Fruit fly (Drosophila melanogaster) whole organism, embryonic: ENCODE measurements around the gene CG33098.
A peak's percentile ranks its signal among the peaks of the same experiment; 100 is the strongest.

ENCODE experiments used
- B-H2 ChIP-seq: fragments of 200-800 bp; sonication (Bioruptor generic); optimal IDR thresholded peaks from 2 replicates; lab custom pipeline; 2018; ENCODE audit warnings: missing biosample characterization, mild to moderate bottlenecking, missing genetic modification characterization
- C15 ChIP-seq: fragments of 200-800 bp; sonication (Bioruptor generic); IDR thresholded peaks from 3 replicates; pipeline ENCODE4 v1.3.6; 2022; ENCODE audit warnings: missing biosample characterization, missing genetic modification characterization
- CG10209 ChIP-seq: fragments of 200-800 bp; sonication (Bioruptor generic); optimal IDR thresholded peaks from 3 replicates; lab custom pipeline; 2017; ENCODE audit warnings: missing biosample characterization, mild to moderate bottlenecking, missing genetic modification characterization, missing genetic modification reagents
- CG10267 ChIP-seq: fragments of 200-800 bp; sonication (Bioruptor generic); optimal IDR thresholded peaks from 2 replicates; lab custom pipeline; 2018; ENCODE audit warnings: missing biosample characterization, mild to moderate bottlenecking, missing genetic modification characterization, moderate library complexity
- CG10274 ChIP-seq: fragments of 200-800 bp; sonication (Bioruptor generic); optimal IDR thresholded peaks from 3 replicates; lab custom pipeline; 2017; ENCODE audit warnings: missing biosample characterization, mild to moderate bottlenecking, missing genetic modification characterization
- CG10462 ChIP-seq: fragments of 200-800 bp; sonication (Bioruptor generic); optimal IDR thresholded peaks from 2 replicates; lab custom pipeline; 2016; ENCODE audit warnings: missing biosample characterization, missing genetic modification characterization
- CG10959 ChIP-seq: fragments of 200-800 bp; sonication (Bioruptor generic); IDR thresholded peaks from 2 replicates; pipeline ENCODE4 v1.3.6; 2022; ENCODE audit warnings: missing biosample characterization, missing genetic modification characterization
- CG11085 ChIP-seq: fragments of 200-800 bp; sonication (Bioruptor generic); IDR thresholded peaks from 2 replicates; pipeline ENCODE4 v1.3.6; 2022; ENCODE audit warnings: missing biosample characterization, missing genetic modification characterization
- CG11723 ChIP-seq: fragments of 200-800 bp; sonication (Bioruptor generic); optimal IDR thresholded peaks from 2 replicates; lab custom pipeline; 2017; ENCODE audit warnings: missing biosample characterization, mild to moderate bottlenecking, missing genetic modification characterization
- CG14667 ChIP-seq: fragments of 200-800 bp; sonication (Bioruptor generic); IDR thresholded peaks from 2 replicates; pipeline ENCODE4 v1.3.6; 2022; ENCODE audit warnings: missing biosample characterization, missing genetic modification characterization
- CG17385 ChIP-seq: fragments of 200-800 bp; sonication (Bioruptor generic); optimal IDR thresholded peaks from 3 replicates; lab custom pipeline; 2018; ENCODE audit warnings: missing biosample characterization, mild to moderate bottlenecking, missing genetic modification characterization
- CG17802 ChIP-seq: fragments of 200-800 bp; sonication (Bioruptor generic); optimal IDR thresholded peaks from 2 replicates; lab custom pipeline; 2018; ENCODE audit warnings: missing biosample characterization, mild to moderate bottlenecking, missing genetic modification characterization, moderate library complexity
- CG2712 ChIP-seq: fragments of 200-800 bp; optimal IDR thresholded peaks from 3 replicates; lab custom pipeline; 2019; ENCODE audit warnings: missing biosample characterization, mild to moderate bottlenecking, missing genetic modification characterization, moderate library complexity
- CG30431 ChIP-seq: fragments of 200-800 bp; sonication (Bioruptor generic); optimal IDR thresholded peaks from 2 replicates; lab custom pipeline; 2017; ENCODE audit warnings: missing biosample characterization, missing genetic modification characterization
- CG31365 ChIP-seq: fragments of 200-800 bp; sonication (Bioruptor generic); optimal IDR thresholded peaks from 2 replicates; lab custom pipeline; 2018; ENCODE audit warnings: missing biosample characterization, mild to moderate bottlenecking, missing genetic modification characterization
- CG34422 ChIP-seq: fragments of 200-800 bp; sonication (Bioruptor generic); IDR thresholded peaks from 3 replicates; pipeline ENCODE4 v1.3.6; 2022; ENCODE audit warnings: missing biosample characterization, missing genetic modification characterization
- CG42726 ChIP-seq: fragments of 200-800 bp; sonication (Bioruptor generic); IDR thresholded peaks from 2 replicates; pipeline ENCODE4 v1.3.6; 2022; ENCODE audit warnings: missing biosample characterization, missing genetic modification characterization; ENCODE audit not compliant: partially characterized antibody
- CG4404 ChIP-seq: fragments of 200-800 bp; sonication (Bioruptor generic); IDR thresholded peaks from 2 replicates; pipeline ENCODE4 v1.3.6; 2022; ENCODE audit warnings: missing biosample characterization, missing genetic modification characterization
- CG6272 ChIP-seq: fragments of 200-800 bp; sonication (Bioruptor generic); IDR thresholded peaks from 2 replicates; pipeline ENCODE4 v1.3.6; 2022; ENCODE audit warnings: missing biosample characterization, missing genetic modification characterization
- CG6854 ChIP-seq: fragments of 200-800 bp; sonication (Bioruptor generic); optimal IDR thresholded peaks from 3 replicates; lab custom pipeline; 2017; ENCODE audit warnings: missing biosample characterization, mild to moderate bottlenecking, missing genetic modification characterization
- CG7987 ChIP-seq: fragments of 200-800 bp; sonication (Bioruptor generic); optimal IDR thresholded peaks from 2 replicates; lab custom pipeline; 2018; ENCODE audit warnings: missing biosample characterization, mild to moderate bottlenecking, missing genetic modification characterization, moderate library complexity
- CG8765 ChIP-seq: fragments of 200-800 bp; sonication (Bioruptor generic); IDR thresholded peaks from 2 replicates; pipeline ENCODE4 v1.3.6; 2022; ENCODE audit warnings: missing biosample characterization, missing genetic modification characterization
- CG8924 ChIP-seq: fragments of 200-800 bp; optimal IDR thresholded peaks from 3 replicates; lab custom pipeline; 2019; ENCODE audit warnings: missing biosample characterization, mild to moderate bottlenecking, missing genetic modification characterization, moderate library complexity
- CG9876 ChIP-seq: fragments of 200-800 bp; sonication (Bioruptor generic); optimal IDR thresholded peaks from 2 replicates; lab custom pipeline; 2016; ENCODE audit warnings: missing biosample characterization, missing genetic modification characterization
- Chrac-16 ChIP-seq: fragments of 200-800 bp; sonication (Bioruptor generic); optimal IDR thresholded peaks from 3 replicates; lab custom pipeline; 2016; ENCODE audit warnings: missing biosample characterization, missing genetic modification characterization
- D19B ChIP-seq: fragments of 200-800 bp; sonication (Bioruptor generic); optimal IDR thresholded peaks from 2 replicates; lab custom pipeline; 2017; ENCODE audit warnings: missing biosample characterization, mild to moderate bottlenecking, missing genetic modification characterization
- Dip3 ChIP-seq: fragments of 200-800 bp; sonication (Bioruptor generic); optimal IDR thresholded peaks from 3 replicates; lab custom pipeline; 2016; ENCODE audit warnings: missing biosample characterization, missing genetic modification characterization
- ERR ChIP-seq: fragments of 200-800 bp; sonication (Bioruptor generic); optimal IDR thresholded peaks from 2 replicates; lab custom pipeline; 2016; ENCODE audit warnings: missing biosample characterization, missing genetic modification characterization
- Hr39 ChIP-seq: fragments of >200 bp; optimal IDR thresholded peaks from 2 replicates; lab custom pipeline; 2017
- Hr78 ChIP-seq, 2 experiments: fragments of 200-800 bp in 1 of 2; fragments of >200 bp in 1 of 2; sonication (Bioruptor generic) in 1 of 2; optimal IDR thresholded peaks; 2 replicates each; lab custom pipeline; 2017 to 2019; ENCODE audit warnings: missing biosample characterization in 2 of 2, missing genetic modification characterization in 2 of 2, mild to moderate bottlenecking in 1 of 2, moderate library complexity in 1 of 2
- Jarid2 ChIP-seq: fragments of 200-800 bp; sonication (Bioruptor generic); optimal IDR thresholded peaks from 3 replicates; lab custom pipeline; 2017; ENCODE audit warnings: mild to moderate bottlenecking, missing biosample characterization, missing genetic modification reagents, missing genetic modification characterization
- Ravus ChIP-seq: fragments of 200-800 bp; sonication (Bioruptor generic); IDR thresholded peaks from 2 replicates; pipeline ENCODE4 v1.3.6; 2022; ENCODE audit warnings: missing biosample characterization, missing genetic modification characterization
- Stat92E ChIP-seq, 3 experiments: fragments of >200 bp in 2 of 3; fragments of 200-800 bp in 1 of 3; sonication (Bioruptor generic) in 1 of 3; optimal IDR thresholded peaks; 2 replicates each; lab custom pipeline; 2017 to 2019; ENCODE audit warnings: missing biosample characterization in 3 of 3, missing genetic modification characterization in 3 of 3, mild to moderate bottlenecking in 1 of 3, moderate library complexity in 1 of 3
- TFAM ChIP-seq: fragments of 200-800 bp; sonication (Bioruptor generic); optimal IDR thresholded peaks from 2 replicates; lab custom pipeline; 2017; ENCODE audit warnings: missing biosample characterization, missing genetic modification characterization, inconsistent platforms
- amos ChIP-seq: fragments of 200-800 bp; sonication (Bioruptor generic); IDR thresholded peaks from 2 replicates; pipeline ENCODE4 v1.3.6; 2022; ENCODE audit warnings: missing biosample characterization, missing genetic modification characterization; ENCODE audit not compliant: partially characterized antibody
- ap ChIP-seq: fragments of 200-800 bp; sonication (Bioruptor generic); IDR thresholded peaks from 2 replicates; pipeline ENCODE4 v1.3.6; 2022; ENCODE audit warnings: missing biosample characterization, missing genetic modification characterization
- cg ChIP-seq: fragments of 200-800 bp; sonication (Bioruptor generic); optimal IDR thresholded peaks from 3 replicates; lab custom pipeline; 2019; ENCODE audit warnings: missing biosample characterization, mild to moderate bottlenecking, missing genetic modification characterization, moderate library complexity
- chm ChIP-seq: fragments of 200-800 bp; sonication (Bioruptor generic); IDR thresholded peaks from 2 replicates; pipeline ENCODE4 v1.3.6; 2022; ENCODE audit warnings: missing biosample characterization, missing genetic modification characterization
- corto ChIP-seq: fragments of 200-800 bp; sonication (Bioruptor generic); optimal IDR thresholded peaks from 2 replicates; lab custom pipeline; 2016; ENCODE audit warnings: missing biosample characterization, mild to moderate bottlenecking, missing genetic modification characterization, moderate library complexity
- emc ChIP-seq: fragments of 200-800 bp; sonication (Bioruptor generic); optimal IDR thresholded peaks from 2 replicates; lab custom pipeline; 2016; ENCODE audit warnings: missing biosample characterization, missing genetic modification characterization
- esg ChIP-seq: fragments of 200-800 bp; sonication (Bioruptor generic); conservative IDR thresholded peaks from 2 replicates; pipeline ENCODE4 v1.3.6; 2022; ENCODE audit warnings: missing biosample characterization, missing genetic modification characterization
- exex ChIP-seq: fragments of 200-800 bp; sonication (Bioruptor generic); optimal IDR thresholded peaks from 4 replicates; lab custom pipeline; 2018; ENCODE audit warnings: missing biosample characterization, mild to moderate bottlenecking, missing genetic modification characterization, moderate library complexity
- grn ChIP-seq: fragments of 200-800 bp; sonication (Bioruptor generic); optimal IDR thresholded peaks from 3 replicates; lab custom pipeline; 2017; ENCODE audit warnings: missing biosample characterization, missing genetic modification characterization
- mirr ChIP-seq: fragments of 200-800 bp; sonication (Bioruptor generic); optimal IDR thresholded peaks from 3 replicates; lab custom pipeline; 2018; ENCODE audit warnings: missing biosample characterization, mild to moderate bottlenecking, missing genetic modification characterization
- ro ChIP-seq: fragments of 200-800 bp; sonication (Bioruptor generic); IDR thresholded peaks from 2 replicates; pipeline ENCODE4 v1.3.6; 2022; ENCODE audit warnings: missing biosample characterization, missing genetic modification characterization
- slbo ChIP-seq: fragments of 200-800 bp; sonication (Bioruptor generic); IDR thresholded peaks from 2 replicates; pipeline ENCODE4 v1.3.6; 2022; ENCODE audit warnings: missing biosample characterization, missing genetic modification characterization
- stwl ChIP-seq: fragments of 200-800 bp; sonication (Bioruptor generic); optimal IDR thresholded peaks from 3 replicates; lab custom pipeline; 2018; ENCODE audit warnings: missing biosample characterization, mild to moderate bottlenecking, missing genetic modification characterization, moderate library complexity
- sug ChIP-seq: fragments of 200-800 bp; optimal IDR thresholded peaks from 2 replicates; lab custom pipeline; 2019; ENCODE audit warnings: missing biosample characterization, mild to moderate bottlenecking, missing genetic modification characterization, moderate library complexity
- tio ChIP-seq: fragments of 200-800 bp; sonication (Bioruptor generic); optimal IDR thresholded peaks from 2 replicates; lab custom pipeline; 2017; ENCODE audit warnings: missing biosample characterization, missing genetic modification characterization, inconsistent platforms
- z ChIP-seq: fragments of 200-800 bp; sonication (Bioruptor generic); IDR thresholded peaks from 3 replicates; pipeline ENCODE4 v1.3.6; 2022; ENCODE audit warnings: missing biosample characterization, missing genetic modification characterization

CG33098 gene

DNA sequence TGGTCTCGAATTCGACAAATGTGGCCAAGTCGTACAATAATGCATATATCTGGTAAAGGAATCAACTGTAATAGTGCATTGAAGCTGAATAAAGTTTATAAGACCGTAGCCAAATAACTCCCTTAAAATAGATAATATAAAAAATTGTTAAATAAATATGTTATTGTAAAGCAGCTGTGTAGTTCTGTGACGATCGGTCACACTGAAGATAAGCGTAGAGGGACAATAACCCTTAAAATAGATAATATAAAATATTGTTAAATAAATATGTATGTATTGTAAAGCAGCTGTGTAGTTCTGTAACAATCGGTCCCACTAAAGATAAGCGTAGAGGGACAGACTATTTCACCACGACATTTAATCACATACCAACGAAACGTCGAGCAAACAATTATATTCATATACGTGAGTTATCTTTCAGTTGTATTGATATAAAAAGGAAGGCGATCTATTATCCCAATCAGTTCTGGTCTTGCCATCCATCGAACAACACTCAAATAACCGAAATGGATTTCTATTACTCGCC, 11.7 kb upstream of the CG33098 start, which contains the start of gene GstD5:
Gene GstD5, plus strand, starts transcription at position 476 of the 526 bp plus-strand sequence.
- TF ChIP-seq CG34422 (GFP tag; lab: Robert Waterston, UW) (no peak), C15 (no peak), amos (GFP tag; lab: Robert Waterston, UW) (0 out of 2 replicates have a peak, but pooled peaks have one; percentile 8), grn (GFP tag; lab: Kevin White, UChicago) (no peak), cg (peak; percentile 10), stwl (tag; lab: Kevin White, UChicago) (peak; percentile 98), CG6854 (GFP tag; lab: Kevin White, UChicago) (no peak), CG17385 (no peak), exex (peak; percentile 62), ERR (GFP tag; lab: Kevin White, UChicago) (no peak), CG10267 (peak; percentile 5), Chrac-16 (GFP tag; lab: Kevin White, UChicago) (no peak), CG8924 (tag; lab: Kevin White, UChicago) (peak; percentile 2), B-H2 (GFP tag; lab: Kevin White, UChicago) (no peak)

dm6 chr3R:12376828-12377227, 10.2 kb upstream of the CG33098 start, which contains the start of gene GstD6:
Gene GstD6, plus strand, starts transcription at chr3R:12377128.
- TF ChIP-seq CG7987 (GFP tag; lab: Kevin White, UChicago) (no peak), CG9876 (GFP tag; lab: Kevin White, UChicago) (no peak), CG42726 (GFP tag; lab: Robert Waterston, UW) (no peak), CG17802 (tag; lab: Kevin White, UChicago) (no peak), slbo (GFP tag; lab: Robert Waterston, UW) (no peak), Ravus (GFP tag; lab: Robert Waterston, UW) (no peak), Stat92E (GFP tag; optimal IDR thresholded peaks at IDR 0.05; lab: Kevin White, UChicago) (no peak), TFAM (GFP tag; lab: Kevin White, UChicago) (no peak), Hr39 (lab: Kevin White, UChicago) (no peak), CG10462 (GFP tag; lab: Kevin White, UChicago) (no peak), corto (GFP tag; lab: Kevin White, UChicago) (no peak), emc (no peak), D19B (GFP tag; lab: Kevin White, UChicago) (no peak), CG8765 (GFP tag; lab: Robert Waterston, UW) (no peak), sug (tag; lab: Kevin White, UChicago) (no peak), CG10209 (GFP tag; lab: Kevin White, UChicago) (no peak), mirr (GFP tag; lab: Kevin White, UChicago) (no peak), CG31365 (tag; lab: Kevin White, UChicago) (no peak), ro (GFP tag; lab: Robert Waterston, UW) (no peak)

DNA sequence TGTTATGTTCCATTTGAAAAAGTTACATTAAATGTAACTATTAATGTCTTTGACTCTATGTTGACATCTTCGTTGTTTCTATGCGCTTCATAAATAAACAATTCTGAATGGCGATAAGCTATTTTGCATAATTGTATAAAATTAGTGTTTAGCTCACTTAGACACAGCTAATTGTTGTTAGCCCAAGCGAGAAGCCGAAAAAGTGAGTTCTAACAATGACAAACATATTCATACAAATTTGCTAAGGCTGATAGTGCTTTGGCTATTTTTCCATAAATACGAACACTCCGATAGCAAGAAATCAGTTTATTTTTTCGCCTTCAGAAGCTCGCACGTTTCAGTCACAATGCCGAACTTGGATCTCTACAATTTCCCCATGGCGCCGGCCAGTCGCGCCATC, 8.8 kb upstream of the CG33098 start, which contains the start of gene GstD7:
Gene GstD7, plus strand, starts transcription at position 301 of the 400 bp plus-strand sequence.
- TF ChIP-seq chm (GFP tag; lab: Robert Waterston, UW) (no peak), CG6272 (GFP tag; lab: Robert Waterston, UW) (no peak), CG10274 (GFP tag; lab: Kevin White, UChicago) (no peak), ap (GFP tag; lab: Robert Waterston, UW) (no peak), CG14667 (GFP tag; lab: Robert Waterston, UW) (no peak), CG10959 (GFP tag; lab: Robert Waterston, UW) (no peak), CG2712 (no peak), CG30431 (GFP tag; lab: Kevin White, UChicago) (no peak), CG11085 (no peak), CG17385 (no peak), z (no peak), Hr78 (GFP tag; optimal IDR thresholded peaks at IDR 0.05; lab: Kevin White, UChicago) (no peak), CG4404 (GFP tag; lab: Robert Waterston, UW) (no peak), esg (GFP tag; lab: Robert Waterston, UW) (no peak), CG11723 (GFP tag; lab: Kevin White, UChicago) (no peak), tio (GFP tag; lab: Kevin White, UChicago) (no peak), Dip3 (GFP tag; lab: Kevin White, UChicago) (no peak), Jarid2 (no peak)
